Worm (Caenorhabditis elegans) whole organism, late embryonic: Measurements from ENCODE around the gene nstp-5.

Experiments
- C38D4.7 ChIP-seq: fragments of 200-800 bp; sonication (Bioruptor generic); optimal IDR thresholded peaks from 2 replicates; lab custom pipeline; 2018; ENCODE audit warnings: mild to moderate bottlenecking, missing genetic modification characterization, moderate library complexity, missing compliant biosample characterization
- F13H6.1 ChIP-seq: sonication (generic microtip); optimal IDR thresholded peaks from 2 replicates; lab custom pipeline; 2016; ENCODE audit warnings: missing genetic modification characterization, missing compliant biosample characterization
- T23F11.4 ChIP-seq: fragments of 200-800 bp; sonication (Bioruptor generic); optimal IDR thresholded peaks from 2 replicates; lab custom pipeline; 2018; ENCODE audit warnings: mild to moderate bottlenecking, missing genetic modification characterization, missing compliant biosample characterization
- Y22D7AL.16 ChIP-seq: sonication (generic microtip); optimal IDR thresholded peaks from 2 replicates; lab custom pipeline; 2016; ENCODE audit warnings: missing genetic modification characterization, missing compliant biosample characterization
- ahr-1 ChIP-seq: sonication (generic microtip); optimal IDR thresholded peaks from 2 replicates; lab custom pipeline; 2016; ENCODE audit warnings: missing genetic modification characterization, missing compliant biosample characterization
- ama-1 ChIP-seq: fragments of 150-350 bp; optimal IDR thresholded peaks from 2 replicates; lab custom pipeline; 2014
- ceh-19 ChIP-seq: fragments of 200-800 bp; sonication (Bioruptor generic); optimal IDR thresholded peaks from 2 replicates; lab custom pipeline; 2018; ENCODE audit warnings: mild to moderate bottlenecking, missing genetic modification characterization, missing compliant biosample characterization
- ceh-2 ChIP-seq: sonication (generic microtip); optimal IDR thresholded peaks from 2 replicates; lab custom pipeline; 2016; ENCODE audit warnings: missing genotype, missing genetic modification characterization, missing compliant biosample characterization
- ceh-24 ChIP-seq: sonication (generic microtip); optimal IDR thresholded peaks from 2 replicates; lab custom pipeline; 2016; ENCODE audit warnings: mild to moderate bottlenecking, missing genetic modification characterization, missing compliant biosample characterization
- ceh-31 ChIP-seq: sonication (generic microtip); optimal IDR thresholded peaks from 2 replicates; lab custom pipeline; 2016; ENCODE audit warnings: missing genetic modification characterization, missing compliant biosample characterization
- ceh-34 ChIP-seq: sonication (generic microtip); optimal IDR thresholded peaks from 2 replicates; lab custom pipeline; 2016; ENCODE audit warnings: mild to moderate bottlenecking, missing genetic modification characterization, missing compliant biosample characterization
- ceh-45 ChIP-seq: fragments of 200-800 bp; sonication (Bioruptor generic); IDR thresholded peaks from 2 replicates; pipeline ENCODE4 v1.3.6; 2022; ENCODE audit warnings: missing genetic modification reagents, missing genetic modification characterization, missing compliant biosample characterization
- ceh-9 ChIP-seq: sonication (generic microtip); optimal IDR thresholded peaks from 2 replicates; lab custom pipeline; 2016; ENCODE audit warnings: mild to moderate bottlenecking, missing genetic modification characterization, inconsistent platforms, missing compliant biosample characterization
- dmd-4 ChIP-seq: sonication (generic microtip); optimal IDR thresholded peaks from 2 replicates; lab custom pipeline; 2016; ENCODE audit warnings: borderline replicate concordance, missing genetic modification characterization, missing compliant biosample characterization
- dve-1 ChIP-seq: sonication (generic microtip); optimal IDR thresholded peaks from 2 replicates; lab custom pipeline; 2017; ENCODE audit warnings: antibody characterized with exemption, mild to moderate bottlenecking, missing genetic modification characterization, missing compliant biosample characterization
- elt-4 ChIP-seq: sonication (generic microtip); optimal IDR thresholded peaks from 2 replicates; lab custom pipeline; 2016; ENCODE audit warnings: missing genetic modification characterization, missing compliant biosample characterization
- eyg-1 ChIP-seq: sonication (generic microtip); optimal IDR thresholded peaks from 2 replicates; lab custom pipeline; 2016; ENCODE audit warnings: missing genotype, missing genetic modification characterization, missing compliant biosample characterization
- fax-1 ChIP-seq: sonication (generic microtip); optimal IDR thresholded peaks from 2 replicates; lab custom pipeline; 2016; ENCODE audit warnings: missing genotype, missing genetic modification characterization, missing compliant biosample characterization
- fkh-10 ChIP-seq: fragments of 150-350 bp; optimal IDR thresholded peaks from 2 replicates; lab custom pipeline; 2014; ENCODE audit warnings: missing biosample characterization, missing genetic modification reagents, missing genetic modification characterization
- hlh-30 ChIP-seq: sonication (generic microtip); optimal IDR thresholded peaks from 2 replicates; lab custom pipeline; 2017; ENCODE audit warnings: antibody characterized with exemption, missing genetic modification characterization, missing compliant biosample characterization; ENCODE audit not compliant: insufficient read depth
- lim-6 ChIP-seq: sonication (generic microtip); optimal IDR thresholded peaks from 2 replicates; lab custom pipeline; 2016; ENCODE audit warnings: missing genetic modification characterization, missing compliant biosample characterization
- mec-3 ChIP-seq: sonication (generic microtip); optimal IDR thresholded peaks from 2 replicates; lab custom pipeline; 2016; ENCODE audit warnings: borderline replicate concordance, missing genetic modification characterization, missing compliant biosample characterization
- nfya-1 ChIP-seq: sonication (generic microtip); optimal IDR thresholded peaks from 2 replicates; lab custom pipeline; 2017; ENCODE audit warnings: missing genetic modification characterization, mild to moderate bottlenecking, missing compliant biosample characterization, antibody characterized with exemption, moderate library complexity
- npax-4 ChIP-seq: sonication (generic microtip); optimal IDR thresholded peaks from 2 replicates; lab custom pipeline; 2016; ENCODE audit warnings: missing genetic modification characterization, missing compliant biosample characterization
- pag-3 ChIP-seq: sonication (generic microtip); optimal IDR thresholded peaks from 2 replicates; lab custom pipeline; 2016; ENCODE audit warnings: missing compliant biosample characterization, missing genetic modification characterization, borderline replicate concordance
- pax-1 ChIP-seq: fragments of 150-350 bp; optimal IDR thresholded peaks from 2 replicates; lab custom pipeline; 2014; ENCODE audit warnings: missing biosample characterization, missing genetic modification characterization
- pha-2 ChIP-seq: sonication (generic microtip); optimal IDR thresholded peaks from 2 replicates; lab custom pipeline; 2017; ENCODE audit warnings: mild to moderate bottlenecking, missing genetic modification characterization, missing compliant biosample characterization
- pqm-1 ChIP-seq: sonication (generic microtip); optimal IDR thresholded peaks from 2 replicates; lab custom pipeline; 2016; ENCODE audit warnings: missing genetic modification characterization, missing compliant biosample characterization
- ref-2 ChIP-seq: sonication (generic microtip); optimal IDR thresholded peaks from 2 replicates; lab custom pipeline; 2016; ENCODE audit warnings: missing genetic modification characterization, missing compliant biosample characterization
- sdc-2 ChIP-seq: sonication (generic microtip); optimal IDR thresholded peaks from 2 replicates; lab custom pipeline; 2016; ENCODE audit warnings: missing genotype, missing genetic modification characterization, missing compliant biosample characterization
- sox-2 ChIP-seq: fragments of 200-800 bp; sonication (Bioruptor generic); IDR thresholded peaks from 2 replicates; pipeline ENCODE4 v1.3.6; 2022; ENCODE audit warnings: missing genetic modification reagents, missing genetic modification characterization, missing compliant biosample characterization
- sox-4 ChIP-seq: sonication (generic microtip); optimal IDR thresholded peaks from 2 replicates; lab custom pipeline; 2017; ENCODE audit warnings: mild to moderate bottlenecking, missing genetic modification characterization, inconsistent platforms, missing compliant biosample characterization
- syd-9 ChIP-seq: sonication (generic microtip); optimal IDR thresholded peaks from 2 replicates; lab custom pipeline; 2016; ENCODE audit warnings: mild to moderate bottlenecking, missing genetic modification characterization, moderate library complexity, missing compliant biosample characterization
- tbx-2 ChIP-seq: sonication (generic microtip); optimal IDR thresholded peaks from 2 replicates; lab custom pipeline; 2016; ENCODE audit warnings: missing genetic modification characterization, missing compliant biosample characterization
- tbx-7 ChIP-seq: sonication (generic microtip); optimal IDR thresholded peaks from 2 replicates; lab custom pipeline; 2016; ENCODE audit warnings: missing genotype, missing genetic modification characterization, missing compliant biosample characterization
- ttx-3 ChIP-seq: sonication (generic microtip); optimal IDR thresholded peaks from 2 replicates; lab custom pipeline; 2016; ENCODE audit warnings: missing genetic modification reagents, missing genetic modification characterization, missing compliant biosample characterization
- unc-55 ChIP-seq: sonication (generic microtip); optimal IDR thresholded peaks from 2 replicates; lab custom pipeline; 2017; ENCODE audit warnings: missing biosample characterization, missing genetic modification reagents, missing genetic modification characterization
- unc-86 ChIP-seq: sonication (generic microtip); optimal IDR thresholded peaks from 2 replicates; lab custom pipeline; 2016; ENCODE audit warnings: missing genetic modification characterization, missing compliant biosample characterization
- zip-5 ChIP-seq: sonication (generic microtip); optimal IDR thresholded peaks from 2 replicates; lab custom pipeline; 2016; ENCODE audit warnings: missing genetic modification characterization, missing compliant biosample characterization
- ztf-16 ChIP-seq: sonication (generic microtip); optimal IDR thresholded peaks from 2 replicates; lab custom pipeline; 2017; ENCODE audit warnings: missing genetic modification characterization, missing compliant biosample characterization

The nstp-5 gene

ce11 chrIV:12897146-12897545 is 41.8 kb downstream of the nstp-5 start:
- TF ChIP-seq ceh-34 (no peak), pax-1 (tag; lab: Kevin White, UChicago) (no peak), hlh-30 (no peak), nfya-1 (tag; lab: Kevin White, UChicago) (no peak), npax-4 (tag; lab: Kevin White, UChicago) (no peak), ztf-16 (no peak), dve-1 (no peak), pag-3 (tag; lab: Kevin White, UChicago) (no peak), fkh-10 (GFP tag; lab: Kevin White, UChicago) (no peak)
- TF ChIP-seq, all 69 proteins: peak for 0

ce11 chrIV:12898823-12899222 is 43.5 kb downstream of the nstp-5 start:
- TF ChIP-seq eyg-1 (tag; lab: Kevin White, UChicago) (no peak), sox-4 (tag; lab: Kevin White, UChicago) (no peak), ztf-16 (no peak), tbx-2 (tag; lab: Kevin White, UChicago) (no peak), sdc-2 (tag; lab: Kevin White, UChicago) (no peak), lim-6 (tag; lab: Kevin White, UChicago) (no peak), syd-9 (no peak), hlh-30 (no peak), dmd-4 (tag; lab: Kevin White, UChicago) (no peak), ceh-2 (tag; lab: Kevin White, UChicago) (no peak), unc-86 (tag; lab: Kevin White, UChicago) (no peak), mec-3 (no peak), C38D4.7 (no peak), F13H6.1 (tag; lab: Kevin White, UChicago) (no peak), tbx-7 (no peak), Y22D7AL.16 (tag; lab: Kevin White, UChicago) (no peak), ahr-1 (tag; lab: Kevin White, UChicago) (no peak), unc-55 (no peak), fax-1 (tag; lab: Kevin White, UChicago) (no peak)

- no peak for TF ChIP-seq ceh-24 (tag; lab: Kevin White, UChicago)
- no peak for TF ChIP-seq dmd-4 (tag; lab: Kevin White, UChicago)
- no peak for TF ChIP-seq ref-2 (tag; lab: Kevin White, UChicago)
- no peak for TF ChIP-seq zip-5
- TF ChIP-seq nfya-1 (tag; lab: Kevin White, UChicago) = no peak
- TF ChIP-seq elt-4 (tag; lab: Kevin White, UChicago) = no peak
- TF ChIP-seq ceh-34 = no peak
- TF ChIP-seq fkh-10 (GFP tag; lab: Kevin White, UChicago) = no peak
- no peak for TF ChIP-seq ama-1 (lab: Kevin White, UChicago)
- no peak for TF ChIP-seq ceh-31 (tag; lab: Kevin White, UChicago)
- TF ChIP-seq ttx-3 (tag; lab: Kevin White, UChicago) = no peak
- TF ChIP-seq ceh-19 (GFP tag; lab: Kevin White, UChicago) = no peak
- TF ChIP-seq F13H6.1 (tag; lab: Kevin White, UChicago) = no peak
- TF ChIP-seq sox-4 (tag; lab: Kevin White, UChicago) = no peak
- no peak for TF ChIP-seq ztf-16
- no peak for TF ChIP-seq sox-2 (GFP tag; lab: Robert Waterston, UW)
- no peak for TF ChIP-seq ahr-1 (tag; lab: Kevin White, UChicago)
- TF ChIP-seq pqm-1 (tag; lab: Kevin White, UChicago) = no peak
Measured at ce11 chrIV:12899392-12899791, 44.0 kb downstream of the nstp-5 start, which contains the start of gene K08D8.9. K08D8.9 (plus strand) TSS chrIV:12899692.

ce11 chrIV:12900267-12900666 is 44.9 kb downstream of the nstp-5 start, which contains the start of gene K08D8.10:
K08D8.10 (plus strand) TSS chrIV:12900567.
- TF ChIP-seq ref-2 (tag; lab: Kevin White, UChicago) (no peak), pag-3 (tag; lab: Kevin White, UChicago) (no peak), ceh-9 (tag; lab: Kevin White, UChicago) (no peak), fax-1 (tag; lab: Kevin White, UChicago) (no peak), pha-2 (tag; lab: Kevin White, UChicago) (no peak), T23F11.4 (GFP tag; lab: Kevin White, UChicago) (no peak), dve-1 (no peak), C38D4.7 (no peak), ceh-19 (GFP tag; lab: Kevin White, UChicago) (no peak), ceh-45 (GFP tag; lab: Robert Waterston, UW) (no peak)
